Fruit fly (Drosophila melanogaster) whole organism, embryonic: ENCODE results near the gene UbcE2H.

Source experiments
- ATbp ChIP-seq: fragments of 200-800 bp; sonication (Bioruptor generic); optimal IDR thresholded peaks from 2 replicates; lab custom pipeline; 2017; ENCODE audit warnings: missing biosample characterization, mild to moderate bottlenecking, missing genetic modification characterization, missing genetic modification reagents
- Abd-B ChIP-seq: fragments of 200-800 bp; sonication (Bioruptor generic); optimal IDR thresholded peaks from 2 replicates; lab custom pipeline; 2018; ENCODE audit warnings: missing biosample characterization, mild to moderate bottlenecking, missing genetic modification characterization, moderate library complexity
- Adf1 ChIP-seq: fragments of 200-800 bp; sonication (Bioruptor generic); IDR thresholded peaks from 2 replicates; pipeline ENCODE4 v1.3.6; 2022; ENCODE audit warnings: missing biosample characterization, missing genetic modification characterization
- B-H1 ChIP-seq: fragments of 200-800 bp; sonication (Bioruptor generic); IDR thresholded peaks from 3 replicates; pipeline ENCODE4 v1.3.6; 2022; ENCODE audit warnings: missing biosample characterization, missing genetic modification characterization
- BEAF-32 ChIP-seq: fragments of 200-800 bp; sonication (Bioruptor generic); optimal IDR thresholded peaks from 3 replicates; lab custom pipeline; 2017; ENCODE audit warnings: missing biosample characterization, missing genetic modification characterization, mild to moderate bottlenecking, moderate library complexity, missing genetic modification reagents
- CG10267 ChIP-seq: fragments of 200-800 bp; sonication (Bioruptor generic); optimal IDR thresholded peaks from 2 replicates; lab custom pipeline; 2018; ENCODE audit warnings: missing biosample characterization, mild to moderate bottlenecking, missing genetic modification characterization, moderate library complexity
- CG10431 ChIP-seq: fragments of 200-800 bp; sonication (Bioruptor generic); optimal IDR thresholded peaks from 3 replicates; lab custom pipeline; 2018; ENCODE audit warnings: missing biosample characterization, mild to moderate bottlenecking, missing genetic modification characterization
- CG12299 ChIP-seq: fragments of 200-800 bp; sonication (Bioruptor generic); optimal IDR thresholded peaks from 2 replicates; lab custom pipeline; 2018; ENCODE audit warnings: missing biosample characterization, mild to moderate bottlenecking, missing genetic modification characterization
- CG13775 ChIP-seq: fragments of 200-800 bp; sonication (Bioruptor generic); optimal IDR thresholded peaks from 3 replicates; lab custom pipeline; 2017; ENCODE audit warnings: missing biosample characterization, mild to moderate bottlenecking, missing genetic modification characterization
- CG14667 ChIP-seq: fragments of 200-800 bp; sonication (Bioruptor generic); IDR thresholded peaks from 2 replicates; pipeline ENCODE4 v1.3.6; 2022; ENCODE audit warnings: missing biosample characterization, missing genetic modification characterization
- CG14965 ChIP-seq: fragments of 200-800 bp; sonication (Bioruptor generic); optimal IDR thresholded peaks from 2 replicates; lab custom pipeline; 2016; ENCODE audit warnings: missing biosample characterization, missing genetic modification characterization, borderline replicate concordance
- CG15479 ChIP-seq: fragments of 200-800 bp; sonication (Bioruptor generic); optimal IDR thresholded peaks from 3 replicates; lab custom pipeline; 2019; ENCODE audit warnings: missing biosample characterization, mild to moderate bottlenecking, missing genetic modification characterization, moderate library complexity
- CG17568 ChIP-seq: fragments of 200-800 bp; sonication (Bioruptor generic); optimal IDR thresholded peaks from 2 replicates; lab custom pipeline; 2018; ENCODE audit warnings: missing biosample characterization, mild to moderate bottlenecking, missing genetic modification characterization, moderate library complexity
- CG18599 ChIP-seq: fragments of 200-800 bp; sonication (Bioruptor generic); optimal IDR thresholded peaks from 3 replicates; lab custom pipeline; 2017; ENCODE audit warnings: missing biosample characterization, missing genetic modification characterization, mild to moderate bottlenecking, moderate library complexity, missing genetic modification reagents
- CG2875 ChIP-seq: fragments of 200-800 bp; sonication (Bioruptor generic); optimal IDR thresholded peaks from 2 replicates; lab custom pipeline; 2017; ENCODE audit warnings: missing biosample characterization, mild to moderate bottlenecking, missing genetic modification characterization, missing genetic modification reagents
- CG30431 ChIP-seq: fragments of 200-800 bp; sonication (Bioruptor generic); optimal IDR thresholded peaks from 2 replicates; lab custom pipeline; 2017; ENCODE audit warnings: missing biosample characterization, missing genetic modification characterization
- CG31224 ChIP-seq: fragments of 200-800 bp; sonication (Bioruptor generic); IDR thresholded peaks from 2 replicates; pipeline ENCODE4 v1.3.6; 2022; ENCODE audit warnings: missing biosample characterization, missing genetic modification characterization
- CG4820 ChIP-seq: fragments of 200-800 bp; sonication (Bioruptor generic); optimal IDR thresholded peaks from 3 replicates; lab custom pipeline; 2016; ENCODE audit warnings: missing biosample characterization, missing genetic modification characterization
- CG7963 ChIP-seq: fragments of 200-800 bp; sonication (Bioruptor generic); IDR thresholded peaks from 3 replicates; pipeline ENCODE4 v1.3.6; 2022; ENCODE audit warnings: missing biosample characterization, missing genetic modification characterization; ENCODE audit not compliant: partially characterized antibody
- CG8089 ChIP-seq: fragments of 200-800 bp; sonication (Bioruptor generic); optimal IDR thresholded peaks from 3 replicates; lab custom pipeline; 2016; ENCODE audit warnings: missing biosample characterization, missing genetic modification characterization
- CG8388 ChIP-seq: fragments of 200-800 bp; sonication (Bioruptor generic); optimal IDR thresholded peaks from 2 replicates; lab custom pipeline; 2019; ENCODE audit warnings: missing biosample characterization, mild to moderate bottlenecking, missing genetic modification characterization, moderate library complexity
- CG8478 ChIP-seq: fragments of >200 bp; optimal IDR thresholded peaks from 2 replicates; lab custom pipeline; 2018
- CG8924 ChIP-seq: fragments of 200-800 bp; optimal IDR thresholded peaks from 3 replicates; lab custom pipeline; 2019; ENCODE audit warnings: missing biosample characterization, mild to moderate bottlenecking, missing genetic modification characterization, moderate library complexity
- Camta ChIP-seq: fragments of 200-800 bp; sonication (Bioruptor generic); optimal IDR thresholded peaks from 2 replicates; lab custom pipeline; 2016; ENCODE audit warnings: missing biosample characterization, missing genetic modification characterization
- CoRest ChIP-seq: fragments of 200-800 bp; sonication (Bioruptor generic); optimal IDR thresholded peaks from 3 replicates; lab custom pipeline; 2018; ENCODE audit warnings: missing biosample characterization, mild to moderate bottlenecking, missing genetic modification characterization, moderate library complexity
- Dref ChIP-seq: fragments of 200-800 bp; sonication (Bioruptor generic); IDR thresholded peaks from 2 replicates; pipeline ENCODE4 v1.3.6; 2022; ENCODE audit warnings: missing biosample characterization, missing genetic modification characterization
- Fer3 ChIP-seq: fragments of 200-800 bp; sonication (Bioruptor generic); optimal IDR thresholded peaks from 2 replicates; lab custom pipeline; 2018; ENCODE audit warnings: missing biosample characterization, mild to moderate bottlenecking, missing genetic modification characterization, moderate library complexity
- H2.0 ChIP-seq: fragments of 200-800 bp; sonication (Bioruptor generic); IDR thresholded peaks from 2 replicates; pipeline ENCODE4 v1.3.6; 2022; ENCODE audit warnings: missing biosample characterization, missing genetic modification characterization
- Hey ChIP-seq: fragments of 200-800 bp; sonication (Bioruptor generic); optimal IDR thresholded peaks from 3 replicates; lab custom pipeline; 2018; ENCODE audit warnings: missing biosample characterization, mild to moderate bottlenecking, missing genetic modification characterization
- Jarid2 ChIP-seq: fragments of 200-800 bp; sonication (Bioruptor generic); optimal IDR thresholded peaks from 3 replicates; lab custom pipeline; 2017; ENCODE audit warnings: mild to moderate bottlenecking, missing biosample characterization, missing genetic modification reagents, missing genetic modification characterization
- Kr ChIP-seq: fragments of 200-800 bp; sonication (Bioruptor generic); optimal IDR thresholded peaks from 2 replicates; lab custom pipeline; 2017; ENCODE audit warnings: missing biosample characterization, mild to moderate bottlenecking, missing genetic modification characterization
- Lpt ChIP-seq: fragments of >200 bp; optimal IDR thresholded peaks from 2 replicates; lab custom pipeline; 2018; ENCODE audit warnings: missing biosample characterization, missing genetic modification characterization
- Rx ChIP-seq: fragments of 200-800 bp; sonication (Bioruptor generic); IDR thresholded peaks from 2 replicates; pipeline ENCODE4 v1.3.6; 2022; ENCODE audit warnings: missing biosample characterization, missing genetic modification characterization
- ab ChIP-seq: fragments of 200-800 bp; sonication (Bioruptor generic); optimal IDR thresholded peaks from 2 replicates; lab custom pipeline; 2016; ENCODE audit warnings: missing biosample characterization, missing genetic modification characterization
- cad ChIP-seq: fragments of >200 bp; optimal IDR thresholded peaks from 2 replicates; lab custom pipeline; 2017; ENCODE audit warnings: missing biosample characterization, missing genetic modification characterization
- cg ChIP-seq: fragments of 200-800 bp; sonication (Bioruptor generic); optimal IDR thresholded peaks from 3 replicates; lab custom pipeline; 2019; ENCODE audit warnings: missing biosample characterization, mild to moderate bottlenecking, missing genetic modification characterization, moderate library complexity
- chn ChIP-seq: fragments of 200-800 bp; sonication (Bioruptor generic); optimal IDR thresholded peaks from 2 replicates; lab custom pipeline; 2016; ENCODE audit warnings: missing biosample characterization, missing genetic modification characterization
- crc ChIP-seq: fragments of 200-800 bp; sonication (Bioruptor generic); optimal IDR thresholded peaks from 2 replicates; lab custom pipeline; 2016; ENCODE audit warnings: missing biosample characterization, missing genetic modification characterization
- disco-r ChIP-seq: fragments of 200-800 bp; sonication (Bioruptor generic); optimal IDR thresholded peaks from 2 replicates; lab custom pipeline; 2016; ENCODE audit warnings: missing biosample characterization, missing genetic modification characterization
- grau ChIP-seq: fragments of 200-800 bp; optimal IDR thresholded peaks from 3 replicates; lab custom pipeline; 2019; ENCODE audit warnings: missing biosample characterization, mild to moderate bottlenecking, missing genetic modification characterization, moderate library complexity
- knrl ChIP-seq: fragments of 200-800 bp; sonication (Bioruptor generic); IDR thresholded peaks from 3 replicates; pipeline ENCODE4 v1.3.6; 2022; ENCODE audit warnings: missing biosample characterization, missing genetic modification characterization; ENCODE audit not compliant: partially characterized antibody
- lilli ChIP-seq: fragments of 200-800 bp; sonication (Bioruptor generic); optimal IDR thresholded peaks from 3 replicates; lab custom pipeline; 2016; ENCODE audit warnings: missing biosample characterization, missing genetic modification characterization
- nmo ChIP-seq: fragments of 200-800 bp; sonication (Bioruptor generic); optimal IDR thresholded peaks from 2 replicates; lab custom pipeline; 2018; ENCODE audit warnings: missing biosample characterization, mild to moderate bottlenecking, missing genetic modification characterization, moderate library complexity
- pan ChIP-seq, 4 experiments: fragments of >200 bp in 3 of 4; fragments of 200-800 bp in 1 of 4; sonication (Bioruptor generic) in 1 of 4; optimal IDR thresholded peaks in 3 of 4; IDR thresholded peaks in 1 of 4; 2 replicates each; pipeline versions ENCODE4 v1.3.6 to Lab custom; 2017 to 2022; ENCODE audit warnings: missing biosample characterization in 2 of 4, missing genetic modification characterization in 2 of 4, mixed read lengths in 1 of 4
- phol ChIP-seq: fragments of 200-800 bp; sonication (Bioruptor generic); optimal IDR thresholded peaks from 3 replicates; lab custom pipeline; 2018; ENCODE audit warnings: missing biosample characterization, mild to moderate bottlenecking, missing genetic modification characterization, moderate library complexity
- schlank ChIP-seq: fragments of 200-800 bp; sonication (Bioruptor generic); optimal IDR thresholded peaks from 2 replicates; lab custom pipeline; 2018; ENCODE audit warnings: missing biosample characterization, mild to moderate bottlenecking, missing genetic modification characterization
- slp2 ChIP-seq: fragments of 200-800 bp; sonication (Bioruptor generic); optimal IDR thresholded peaks from 2 replicates; lab custom pipeline; 2016; ENCODE audit warnings: missing biosample characterization, missing genetic modification characterization
- so ChIP-seq: fragments of 200-800 bp; sonication (Bioruptor generic); IDR thresholded peaks from 3 replicates; pipeline ENCODE4 v1.3.6; 2022; ENCODE audit warnings: missing biosample characterization, missing genetic modification characterization
- stc ChIP-seq: fragments of 200-800 bp; sonication (Bioruptor generic); IDR thresholded peaks from 2 replicates; pipeline ENCODE4 v1.3.6; 2022; ENCODE audit warnings: missing biosample characterization, missing genetic modification characterization
- trh ChIP-seq: fragments of 200-800 bp; sonication (Bioruptor generic); optimal IDR thresholded peaks from 2 replicates; lab custom pipeline; 2016; ENCODE audit warnings: missing biosample characterization, missing genetic modification characterization
- zen ChIP-seq: fragments of 200-800 bp; sonication (Bioruptor generic); optimal IDR thresholded peaks from 3 replicates; lab custom pipeline; 2018; ENCODE audit warnings: missing biosample characterization, mild to moderate bottlenecking, missing genetic modification characterization, moderate library complexity

UbcE2H gene

dm6 chrX:8093722-8094177 lies at the start of gene UbcE2H:
UbcE2H (minus strand) TSS chrX:8094064.
- TF ChIP-seq trh (GFP tag; lab: Kevin White, UChicago) (no peak), CG8388 (GFP tag; lab: Kevin White, UChicago) (no peak), Dref (GFP tag; lab: Robert Waterston, UW) (peak; percentile 46; the same call in 1 of the 2 replicates), lilli (no peak), CG14667 (GFP tag; lab: Robert Waterston, UW) (no peak), CG14965 (GFP tag; lab: Kevin White, UChicago) (no peak), CG10431 (GFP tag; lab: Kevin White, UChicago) (no peak), Abd-B (no peak), ATbp (GFP tag; lab: Kevin White, UChicago) (no peak), zen (tag; lab: Kevin White, UChicago) (no peak), BEAF-32 (peak; percentile 49), chn (GFP tag; lab: Kevin White, UChicago) (no peak), CoRest (tag; lab: Kevin White, UChicago) (peak; percentile 60), pan (optimal IDR thresholded peaks at IDR 0.05; lab: Kevin White, UChicago) (no peak), pan (GFP tag; optimal IDR thresholded peaks at IDR 0.05 in 1 of 2, IDR thresholded peaks at IDR 0.05 in 1 of 2) (no peak), Adf1 (GFP tag; lab: Robert Waterston, UW) (no peak), Lpt (GFP tag; lab: Kevin White, UChicago) (no peak), nmo (GFP tag; lab: Kevin White, UChicago) (peak; percentile 1), cad (GFP tag; lab: Kevin White, UChicago) (no peak), schlank (tag; lab: Kevin White, UChicago) (no peak), so (GFP tag; lab: Robert Waterston, UW) (no peak), grau (tag; lab: Kevin White, UChicago) (no peak), CG30431 (GFP tag; lab: Kevin White, UChicago) (no peak), Rx (no peak), CG10267 (tag; lab: Kevin White, UChicago) (peak; percentile 29), CG15479 (GFP tag; lab: Kevin White, UChicago) (no peak), CG17568 (peak; percentile 14), CG31224 (GFP tag; lab: Robert Waterston, UW) (no peak), slp2 (GFP tag; lab: Kevin White, UChicago) (no peak), CG8478 (no peak), H2.0 (GFP tag; lab: Robert Waterston, UW) (no peak), Camta (no peak), CG8089 (GFP tag; lab: Kevin White, UChicago) (no peak), CG8924 (tag; lab: Kevin White, UChicago) (peak; percentile 6), ab (GFP tag; lab: Kevin White, UChicago) (no peak), phol (tag; lab: Kevin White, UChicago) (peak; percentile 33), Kr (GFP tag; lab: Kevin White, UChicago) (no peak), CG12299 (tag; lab: Kevin White, UChicago) (no peak), crc (GFP tag; lab: Kevin White, UChicago) (no peak), CG18599 (GFP tag; lab: Kevin White, UChicago) (no peak), knrl (GFP tag; lab: Robert Waterston, UW) (peak; percentile 19; the same call in 1 of the 3 replicates), CG2875 (GFP tag; lab: Kevin White, UChicago) (no peak), Hey (tag; lab: Kevin White, UChicago) (no peak), Fer3 (tag; lab: Kevin White, UChicago) (no peak), stc (GFP tag; lab: Robert Waterston, UW) (no peak), Jarid2 (GFP tag; lab: Kevin White, UChicago) (no peak), CG4820 (GFP tag; lab: Kevin White, UChicago) (no peak), disco-r (GFP tag; lab: Kevin White, UChicago) (no peak), B-H1 (no peak), CG13775 (GFP tag; lab: Kevin White, UChicago) (no peak), CG7963 (no peak), cg (peak; percentile 54)
